Worm (Caenorhabditis elegans): ENCODE results near the gene glr-1.

ce11 chrIII:8589195-8589594 is 753 bp upstream of the glr-1 start, which contains the start of gene fip-3:
- TF ChIP-seq F13C5.2 (tag; optimal IDR thresholded peaks at IDR 0.05): no peak
- TF ChIP-seq ama-1 (optimal IDR thresholded peaks at IDR 0.05): no peak
- TF ChIP-seq sea-1 (GFP tag; conservative IDR thresholded peaks at IDR 0.05): no peak

All from whole organism, early embryonic.